Worm (Caenorhabditis elegans) whole organism, early embryonic: Measurements from ENCODE around the gene inx-18.
A peak's percentile ranks its signal among the peaks of the same experiment; 100 is the strongest.

Experiments used
- B0310.2 ChIP-seq: sonication (generic microtip); optimal IDR thresholded peaks from 2 replicates; lab custom pipeline; 2016; ENCODE audit warnings: mild to moderate bottlenecking, missing genetic modification characterization, missing compliant biosample characterization
- F13C5.2 ChIP-seq: sonication (generic microtip); optimal IDR thresholded peaks from 2 replicates; lab custom pipeline; 2017; ENCODE audit warnings: mild to moderate bottlenecking, missing genetic modification characterization, inconsistent platforms, missing compliant biosample characterization
- aly-1 ChIP-seq: sonication (generic microtip); optimal IDR thresholded peaks from 2 replicates; lab custom pipeline; 2016; ENCODE audit warnings: missing genetic modification characterization, missing compliant biosample characterization
- ama-1 ChIP-seq: fragments of 150-350 bp; optimal IDR thresholded peaks from 2 replicates; lab custom pipeline; 2014
- ceh-13 ChIP-seq: fragments of 200-800 bp; sonication (Bioruptor generic); optimal IDR thresholded peaks from 2 replicates; lab custom pipeline; 2018; ENCODE audit warnings: mild to moderate bottlenecking, missing genetic modification characterization, missing compliant biosample characterization
- ceh-36 ChIP-seq: sonication (generic microtip); optimal IDR thresholded peaks from 2 replicates; lab custom pipeline; 2016; ENCODE audit warnings: missing genetic modification characterization, inconsistent platforms, missing compliant biosample characterization
- ets-7 ChIP-seq: sonication (generic microtip); optimal IDR thresholded peaks from 2 replicates; lab custom pipeline; 2016; ENCODE audit warnings: missing genotype, missing genetic modification characterization, missing compliant biosample characterization
- flt-1 ChIP-seq: fragments of 200-800 bp; sonication (Bioruptor generic); IDR thresholded peaks from 2 replicates; pipeline ENCODE4 v1.3.6; 2022; ENCODE audit warnings: missing genetic modification characterization, missing compliant biosample characterization
- hmbx-1 ChIP-seq: sonication (generic microtip); optimal IDR thresholded peaks from 2 replicates; lab custom pipeline; 2016; ENCODE audit warnings: mild to moderate bottlenecking, missing genetic modification characterization, missing compliant biosample characterization
- hmg-4 ChIP-seq: fragments of 200-800 bp; sonication (Bioruptor generic); optimal IDR thresholded peaks from 2 replicates; lab custom pipeline; 2018; ENCODE audit warnings: mild to moderate bottlenecking, missing genetic modification characterization, missing compliant biosample characterization
- hnd-1 ChIP-seq: sonication (generic microtip); optimal IDR thresholded peaks from 2 replicates; lab custom pipeline; 2016; ENCODE audit warnings: missing genetic modification characterization, missing compliant biosample characterization
- pes-1 ChIP-seq: fragments of 200-800 bp; sonication (Bioruptor generic); IDR thresholded peaks from 2 replicates; pipeline ENCODE4 v1.3.6; 2022; ENCODE audit warnings: missing genetic modification reagents, missing genetic modification characterization, missing compliant biosample characterization
- scrt-1 ChIP-seq: fragments of 200-800 bp; sonication (Bioruptor generic); IDR thresholded peaks from 2 replicates; pipeline ENCODE4 v1.3.6; 2022; ENCODE audit warnings: missing genetic modification characterization, missing compliant biosample characterization
- sea-1 ChIP-seq: fragments of 200-800 bp; sonication (Bioruptor generic); conservative IDR thresholded peaks from 2 replicates; pipeline ENCODE4 v1.3.6; 2022; ENCODE audit warnings: missing genetic modification characterization, missing compliant biosample characterization
- tbx-11 ChIP-seq: fragments of 200-800 bp; sonication (Bioruptor generic); IDR thresholded peaks from 2 replicates; pipeline ENCODE4 v1.3.6; 2022; ENCODE audit warnings: missing genetic modification characterization, missing compliant biosample characterization
- tbx-37 ChIP-seq: fragments of 200-800 bp; sonication (Bioruptor generic); conservative IDR thresholded peaks from 2 replicates; pipeline ENCODE4 v1.3.6; 2022; ENCODE audit warnings: missing genetic modification reagents, missing genetic modification characterization, missing compliant biosample characterization
- tra-4 ChIP-seq: sonication (generic microtip); optimal IDR thresholded peaks from 2 replicates; lab custom pipeline; 2017; ENCODE audit warnings: missing genetic modification characterization, missing compliant biosample characterization

inx-18 gene

ce11 chrIV:606055-606454, at the start of gene inx-18:
Gene inx-18, plus strand, starts transcription at chrIV:606355.
- TF ChIP-seq ceh-13 (GFP tag; lab: Kevin White, UChicago) (no peak), pes-1 (GFP tag; lab: Robert Waterston, UW) (no peak), B0310.2 (tag; lab: Kevin White, UChicago) (no peak), flt-1 (GFP tag; lab: Robert Waterston, UW) (no peak)

- TF ChIP-seq hmbx-1 (tag; lab: Kevin White, UChicago): no peak
- TF ChIP-seq hmg-4 (GFP tag; lab: Kevin White, UChicago): peak; percentile 19
- no peak for TF ChIP-seq ceh-13 (GFP tag; lab: Kevin White, UChicago)
- TF ChIP-seq flt-1 (GFP tag; lab: Robert Waterston, UW): no peak
- peak; percentile 9 for TF ChIP-seq F13C5.2 (tag; lab: Kevin White, UChicago)
Measured at ce11 chrIV:558735-559284, 47.3 kb upstream of the inx-18 start, which contains the start of gene efn-4. Gene efn-4, plus strand, starts transcription at chrIV:559234.

ce11 chrIV:560314-560713, 45.8 kb upstream of the inx-18 start:
- TF ChIP-seq sea-1 (GFP tag; lab: Robert Waterston, UW) (no peak), ama-1 (lab: Kevin White, UChicago) (no peak), B0310.2 (tag; lab: Kevin White, UChicago) (no peak), ets-7 (tag; lab: Kevin White, UChicago) (peak; percentile 23), ceh-36 (tag; lab: Kevin White, UChicago) (peak; percentile 12)

- TF ChIP-seq flt-1 (GFP tag; lab: Robert Waterston, UW) (no peak), hmg-4 (GFP tag; lab: Kevin White, UChicago) (no peak), ceh-13 (GFP tag; lab: Kevin White, UChicago) (no peak), hmbx-1 (tag; lab: Kevin White, UChicago) (no peak), ceh-36 (tag; lab: Kevin White, UChicago) (no peak), ama-1 (lab: Kevin White, UChicago) (no peak), sea-1 (GFP tag; lab: Robert Waterston, UW) (no peak), aly-1 (no peak), ets-7 (tag; lab: Kevin White, UChicago) (no peak), F13C5.2 (tag; lab: Kevin White, UChicago) (no peak), B0310.2 (tag; lab: Kevin White, UChicago) (no peak), hnd-1 (tag; lab: Kevin White, UChicago) (no peak), tbx-37 (GFP tag; lab: Robert Waterston, UW) (no peak), scrt-1 (GFP tag; lab: Robert Waterston, UW) (no peak), tra-4 (tag; lab: Kevin White, UChicago) (no peak), tbx-11 (GFP tag; lab: Robert Waterston, UW) (no peak), pes-1 (GFP tag; lab: Robert Waterston, UW) (no peak)
Measured at ce11 chrIV:560780-561179, 45.4 kb upstream of the inx-18 start.

ce11 chrIV:563417-563816, 42.7 kb upstream of the inx-18 start:
- TF ChIP-seq flt-1 (GFP tag; lab: Robert Waterston, UW): no peak

ce11 chrIV:564000-564399, 42.2 kb upstream of the inx-18 start:
- TF ChIP-seq hmbx-1 (tag; lab: Kevin White, UChicago) (no peak), pes-1 (GFP tag; lab: Robert Waterston, UW) (peak; percentile 13; the same call in 1 of the 2 replicates), tbx-37 (GFP tag; lab: Robert Waterston, UW) (0 out of 2 replicates have a peak, but pooled peaks have one; percentile 15)

- no peak for TF ChIP-seq hnd-1 (tag; lab: Kevin White, UChicago)
Measured at ce11 chrIV:570799-571300, 35.3 kb upstream of the inx-18 start, which contains the start of gene F56A11.5. Gene F56A11.5, minus strand, starts transcription at chrIV:570849.

ce11 chrIV:572487-572886, 33.7 kb upstream of the inx-18 start, which contains the start of gene gex-2:
Gene gex-2, plus strand, starts transcription at chrIV:572769.
- TF ChIP-seq scrt-1 (GFP tag; lab: Robert Waterston, UW): no peak
- no peak for TF ChIP-seq ets-7 (tag; lab: Kevin White, UChicago)
- TF ChIP-seq B0310.2 (tag; lab: Kevin White, UChicago): no peak
- no peak for TF ChIP-seq tbx-37 (GFP tag; lab: Robert Waterston, UW)
- TF ChIP-seq hmbx-1 (tag; lab: Kevin White, UChicago): no peak
- TF ChIP-seq ceh-13 (GFP tag; lab: Kevin White, UChicago): no peak
- TF ChIP-seq tra-4 (tag; lab: Kevin White, UChicago): no peak
- no peak for TF ChIP-seq ama-1 (lab: Kevin White, UChicago)
- TF ChIP-seq flt-1 (GFP tag; lab: Robert Waterston, UW): no peak
- TF ChIP-seq F13C5.2 (tag; lab: Kevin White, UChicago): peak; percentile 23
- TF ChIP-seq tbx-11 (GFP tag; lab: Robert Waterston, UW): no peak
- TF ChIP-seq aly-1: no peak
- peak; percentile 35; the same call in 1 of the 2 replicates for TF ChIP-seq pes-1 (GFP tag; lab: Robert Waterston, UW)
- no peak for TF ChIP-seq sea-1 (GFP tag; lab: Robert Waterston, UW)
- no peak for TF ChIP-seq hnd-1 (tag; lab: Kevin White, UChicago)
- peak; percentile 54 for TF ChIP-seq hmg-4 (GFP tag; lab: Kevin White, UChicago)
- TF ChIP-seq ceh-36 (tag; lab: Kevin White, UChicago): no peak
